Fruit fly (Drosophila melanogaster): Measurements from ENCODE around the gene Cpr67B.

Gene Cpr67B

DNA sequence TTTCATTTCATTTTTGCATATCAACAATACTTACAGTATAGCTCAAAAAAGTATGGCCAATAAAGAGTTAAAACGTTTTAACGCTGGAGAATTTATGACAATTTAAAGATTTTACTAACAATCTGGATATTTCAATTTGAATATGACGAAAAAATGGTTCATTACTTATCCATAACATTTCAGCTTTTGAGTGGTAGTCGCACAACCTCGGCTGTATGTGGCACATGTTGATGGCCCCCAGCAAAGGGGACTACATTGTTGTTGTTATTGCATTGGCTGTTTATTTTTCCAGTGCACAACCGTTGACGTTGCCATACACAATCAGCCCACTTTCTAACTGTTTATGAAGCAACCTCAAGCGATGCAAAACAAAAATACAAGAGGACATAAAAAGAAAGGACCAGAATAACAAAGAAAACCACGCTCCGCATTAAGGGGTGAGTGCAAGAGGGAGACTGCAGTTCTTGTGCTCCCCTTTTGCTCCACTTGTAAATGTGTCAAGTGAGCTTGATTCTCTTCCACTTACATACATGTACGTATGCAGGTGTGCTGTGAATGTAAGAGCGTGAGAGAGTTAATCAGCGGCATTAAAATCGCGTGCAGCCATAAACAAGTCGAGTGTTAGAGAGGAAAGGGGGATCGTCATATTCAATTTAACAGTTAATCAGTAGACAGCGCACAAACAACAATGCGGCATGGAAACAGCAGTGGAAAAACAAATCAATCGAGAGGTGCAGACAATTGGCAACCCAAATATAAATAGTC is 15.6 kb downstream of the Cpr67B start (continued):
- TF ChIP-seq fd3F (GFP tag; optimal IDR thresholded peaks at IDR 0.05) = peak; percentile 21
- peak; percentile 90 for TF ChIP-seq nom (GFP tag; optimal IDR thresholded peaks at IDR 0.05)
- no peak for TF ChIP-seq CG2129 (GFP tag; IDR thresholded peaks at IDR 0.05; ENCODE audit: partially characterized antibody)
- no peak for TF ChIP-seq Ets65A (GFP tag)
- no peak for TF ChIP-seq pho (GFP tag; optimal IDR thresholded peaks at IDR 0.05)
- no peak for TF ChIP-seq chn (GFP tag; optimal IDR thresholded peaks at IDR 0.05)
- TF ChIP-seq CG6175 (GFP tag; IDR thresholded peaks at IDR 0.05) = no peak
- TF ChIP-seq chm (GFP tag; IDR thresholded peaks at IDR 0.05) = no peak
- no peak for TF ChIP-seq CG7745 (tag; optimal IDR thresholded peaks at IDR 0.05)
- TF ChIP-seq E2f2 (GFP tag; IDR thresholded peaks at IDR 0.05) = peak; percentile 39; the same call in 1 of the 2 replicates
- no peak for TF ChIP-seq Hr39 (optimal IDR thresholded peaks at IDR 0.05)
- no peak for TF ChIP-seq Scr (GFP tag; IDR thresholded peaks at IDR 0.05; ENCODE audit: partially characterized antibody)
- peak; percentile 52 for TF ChIP-seq Asciz (GFP tag; optimal IDR thresholded peaks at IDR 0.05)
- TF ChIP-seq dmrt11E (tag; optimal IDR thresholded peaks at IDR 0.05) = no peak
- TF ChIP-seq CG42726 (GFP tag; IDR thresholded peaks at IDR 0.05; ENCODE audit: partially characterized antibody) = no peak
- no peak for TF ChIP-seq usp (GFP tag; optimal IDR thresholded peaks at IDR 0.05)
- no peak for TF ChIP-seq kah (GFP tag; optimal IDR thresholded peaks at IDR 0.05)
- no peak for TF ChIP-seq Nf-YB (GFP tag; optimal IDR thresholded peaks at IDR 0.05)
- TF ChIP-seq Gug (GFP tag; IDR thresholded peaks at IDR 0.05) = no peak
- TF ChIP-seq CG3838 (GFP tag; optimal IDR thresholded peaks at IDR 0.05) = no peak
- TF ChIP-seq Hmr (GFP tag; optimal IDR thresholded peaks at IDR 0.05) = peak; percentile 9
- TF ChIP-seq CG7963 (GFP tag; IDR thresholded peaks at IDR 0.05; ENCODE audit: partially characterized antibody) = no peak
- peak; percentile 95 for TF ChIP-seq Drgx (GFP tag; IDR thresholded peaks at IDR 0.05)
- TF ChIP-seq dimm (GFP tag; IDR thresholded peaks at IDR 0.05) = no peak
- TF ChIP-seq Fer3 (tag; optimal IDR thresholded peaks at IDR 0.05) = peak; percentile 29
- TF ChIP-seq Xrp1 (GFP tag; IDR thresholded peaks at IDR 0.05) = peak; percentile 63; the same call in 1 of the 2 replicates
- TF ChIP-seq CG30020 (tag; optimal IDR thresholded peaks at IDR 0.05) = no peak
- TF ChIP-seq CG10979 (tag; optimal IDR thresholded peaks at IDR 0.05) = peak; percentile 5
- TF ChIP-seq CG7987 (GFP tag; optimal IDR thresholded peaks at IDR 0.05) = no peak
- 0 out of 2 replicates have a peak, but pooled peaks have one; percentile 16 for TF ChIP-seq ssp (GFP tag; IDR thresholded peaks at IDR 0.05)
- TF ChIP-seq E2f1 (GFP tag; IDR thresholded peaks at IDR 0.05) = no peak
- no peak for TF ChIP-seq Doc2 (GFP tag; IDR thresholded peaks at IDR 0.05)
- no peak for TF ChIP-seq amos (GFP tag; IDR thresholded peaks at IDR 0.05; ENCODE audit: partially characterized antibody)
- TF ChIP-seq abd-A (tag; optimal IDR thresholded peaks at IDR 0.05) = no peak
- no peak for TF ChIP-seq sna (GFP tag; IDR thresholded peaks at IDR 0.05; ENCODE audit: partially characterized antibody)
- TF ChIP-seq Fer2 (tag; optimal IDR thresholded peaks at IDR 0.05) = no peak
- TF ChIP-seq bbx (GFP tag; IDR thresholded peaks at IDR 0.05; ENCODE audit: partially characterized antibody) = no peak
- no peak for TF ChIP-seq cwo (GFP tag; optimal IDR thresholded peaks at IDR 0.05)
- TF ChIP-seq CG15479 (GFP tag; optimal IDR thresholded peaks at IDR 0.05) = no peak
- peak; percentile 8 for TF ChIP-seq oc (tag; optimal IDR thresholded peaks at IDR 0.05)
- TF ChIP-seq CG14014 (GFP tag; IDR thresholded peaks at IDR 0.05) = peak; percentile 53; the same call in 1 of the 2 replicates
- peak; percentile 54 for TF ChIP-seq ttk (GFP tag; IDR thresholded peaks at IDR 0.05)
- TF ChIP-seq jumu (GFP tag; optimal IDR thresholded peaks at IDR 0.05) = no peak
- TF ChIP-seq exex (tag; optimal IDR thresholded peaks at IDR 0.05) = no peak
- no peak for TF ChIP-seq CG2199 (GFP tag; IDR thresholded peaks at IDR 0.05)
- TF ChIP-seq org-1 (GFP tag; optimal IDR thresholded peaks at IDR 0.05) = peak; percentile 50
- peak; percentile 16 for TF ChIP-seq Bteb2 (GFP tag; optimal IDR thresholded peaks at IDR 0.05)
- TF ChIP-seq CG43689 (GFP tag; IDR thresholded peaks at IDR 0.05) = peak; percentile 53; the same call in 1 of the 2 replicates
- no peak for TF ChIP-seq Sry-β (GFP tag; optimal IDR thresholded peaks at IDR 0.05)
